Worm (Caenorhabditis elegans) whole organism, dauer: Measurements from ENCODE around the gene Y46E12A.2.

Experiments used
- unc-62 ChIP-seq: sonication (generic microtip); optimal IDR thresholded peaks from 2 replicates; lab custom pipeline; 2017; ENCODE audit warnings: missing biosample characterization, missing genetic modification reagents, missing genetic modification characterization

Y46E12A.2 gene

DNA sequence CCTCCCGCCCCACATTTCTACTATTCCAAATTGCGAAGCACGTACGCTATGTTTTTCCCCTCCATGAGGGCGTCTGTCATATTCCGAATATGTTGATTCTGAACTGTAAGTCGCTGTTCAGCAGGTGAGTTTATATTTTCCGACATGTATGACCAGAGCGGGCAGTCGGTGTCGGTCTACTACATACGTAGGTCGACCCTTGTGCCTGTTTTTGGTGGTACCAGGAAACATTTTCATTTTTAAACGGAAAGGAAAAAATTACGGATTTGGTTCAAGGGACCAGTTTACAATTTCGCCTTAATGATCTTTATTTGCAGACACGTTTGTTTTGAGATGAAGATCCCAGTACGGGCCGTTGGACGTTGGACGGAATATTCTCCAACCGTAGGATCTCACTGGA, at the start of gene Y46E12A.2:
Gene Y46E12A.2, plus strand, starts transcription at position 301 of the 400 bp plus-strand sequence.
- no peak for TF ChIP-seq unc-62

- no peak for TF ChIP-seq unc-62
Measured at ce11 chrIII:1713991-1714611, 44.6 kb upstream of the Y46E12A.2 start.

- no peak for TF ChIP-seq unc-62
Measured at ce11 chrIII:1717772-1718171, 41.0 kb upstream of the Y46E12A.2 start.

DNA sequence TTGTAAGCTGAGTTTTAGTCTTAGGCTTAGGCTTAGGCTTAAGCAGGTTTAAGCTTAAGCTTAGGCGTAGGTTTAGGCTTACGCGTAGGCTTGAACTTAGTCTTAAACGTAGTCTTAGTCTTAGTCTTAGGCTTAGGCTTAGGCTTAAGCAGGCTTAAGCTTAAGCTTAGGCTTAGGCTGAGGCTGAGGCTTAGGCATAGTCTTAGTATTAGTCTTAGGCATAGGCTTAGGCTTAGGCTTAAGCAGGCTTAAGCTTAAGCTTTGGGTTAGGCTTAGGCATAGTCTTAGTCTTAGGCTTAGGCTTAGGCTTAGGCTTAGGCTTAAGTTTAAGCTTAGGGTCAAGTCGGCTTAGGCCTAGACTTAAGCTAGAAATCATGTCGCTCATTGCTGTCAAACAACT, 39.9 kb upstream of the Y46E12A.2 start:
- no peak for TF ChIP-seq unc-62

DNA sequence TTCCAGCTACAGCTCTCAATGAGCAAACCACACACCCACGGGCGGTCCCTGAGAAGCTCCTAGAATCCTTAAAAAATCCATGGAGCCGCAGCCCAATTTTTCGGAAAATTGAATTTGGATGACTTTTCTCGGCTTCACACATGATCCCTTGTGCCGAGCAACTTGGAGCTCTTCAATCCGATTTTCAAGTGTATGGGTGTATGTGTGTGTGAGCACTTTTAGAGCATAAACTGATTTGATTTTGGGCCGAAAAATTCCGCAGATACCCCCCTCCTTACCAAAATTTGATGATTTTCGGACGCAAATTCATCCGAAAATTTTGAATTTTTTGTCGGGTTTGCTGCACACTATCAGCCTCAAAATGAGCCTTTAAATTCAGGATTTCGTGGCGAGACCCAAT, 26.9 kb upstream of the Y46E12A.2 start:
- TF ChIP-seq unc-62 = no peak

ce11 chrIII:1733001-1733400, 25.7 kb upstream of the Y46E12A.2 start, which contains the start of gene ser-4:
Gene ser-4 (minus strand): TSS chrIII:1733101.
- TF ChIP-seq unc-62 = no peak

ce11 chrIII:1733412-1733811, 25.3 kb upstream of the Y46E12A.2 start:
- no peak for TF ChIP-seq unc-62

DNA sequence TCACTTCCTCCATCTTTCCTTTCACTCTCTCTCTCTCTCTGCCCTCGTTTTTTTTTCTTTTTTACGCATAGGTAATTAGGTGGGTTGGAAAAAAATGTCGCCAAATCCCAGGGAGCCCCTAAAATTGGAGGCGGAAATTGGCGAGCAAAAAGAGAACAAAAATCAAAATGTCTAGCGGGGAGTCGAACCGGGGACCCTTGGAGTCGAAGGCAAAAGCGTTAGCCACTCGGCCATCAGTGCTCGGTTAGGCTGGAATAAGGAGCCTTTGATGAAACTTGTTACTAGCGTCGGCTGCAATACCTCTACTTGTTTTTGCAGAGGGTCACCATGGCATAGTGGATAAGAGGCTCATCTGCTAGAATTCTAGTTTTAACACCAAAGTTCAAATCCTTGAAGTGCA, 15.7 kb upstream of the Y46E12A.2 start:
- TF ChIP-seq unc-62 = no peak

ce11 chrIII:1743488-1744020, 15.2 kb upstream of the Y46E12A.2 start:
- no peak for TF ChIP-seq unc-62

- TF ChIP-seq unc-62 = no peak
Measured at ce11 chrIII:1744486-1744885, 14.2 kb upstream of the Y46E12A.2 start.

ce11 chrIII:1745450-1746127, 13.1 kb upstream of the Y46E12A.2 start:
- no peak for TF ChIP-seq unc-62

DNA sequence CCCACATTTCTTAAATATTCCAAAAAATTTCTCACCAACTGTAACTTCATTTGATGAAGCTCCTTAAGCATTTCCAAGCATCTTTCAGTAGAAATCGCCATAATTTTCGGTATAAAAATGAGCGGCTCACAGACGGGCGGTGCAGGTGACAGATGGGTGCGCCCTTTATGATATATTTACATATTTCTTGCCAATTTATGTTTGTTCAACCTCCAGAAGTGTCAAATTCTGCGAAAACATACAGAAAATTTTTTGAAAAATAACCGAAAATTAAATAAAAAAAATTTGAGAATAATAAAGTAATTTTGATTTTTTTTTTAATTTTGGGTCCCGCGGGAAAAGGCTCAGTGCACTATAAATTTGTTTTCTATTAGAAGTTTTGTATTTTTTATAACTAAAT, 3.9 kb upstream of the Y46E12A.2 start, which contains the start of gene Y46E12A.3:
Gene Y46E12A.3, minus strand, starts transcription at position 101 of the 400 bp plus-strand sequence.
- no peak for TF ChIP-seq unc-62

DNA sequence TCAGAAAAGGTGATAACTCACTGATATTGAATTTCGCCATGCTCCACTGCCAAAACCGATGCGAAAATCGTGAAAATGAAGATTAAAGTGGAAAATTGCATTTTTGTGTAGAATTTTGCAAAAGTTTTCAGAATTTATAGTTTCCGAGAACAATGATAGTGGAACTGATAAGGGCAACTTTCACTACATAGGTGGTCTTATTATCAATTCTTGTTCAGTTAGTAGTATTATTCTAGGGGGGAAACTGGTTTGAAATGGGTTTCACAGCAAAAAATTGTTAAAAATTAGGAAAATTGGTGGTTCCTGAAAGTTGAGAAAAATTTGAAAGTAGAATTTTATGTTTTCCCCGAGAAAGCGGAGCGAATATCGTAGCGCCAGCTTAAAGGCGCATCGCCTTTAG, 581 bp upstream of the Y46E12A.2 start, which contains the start of gene Y46E12A.5:
Gene Y46E12A.5, minus strand, starts transcription at position 101 of the 400 bp plus-strand sequence.
- TF ChIP-seq unc-62 = no peak

- no peak for TF ChIP-seq unc-62
Measured at ce11 chrIII:1763222-1763621, 4.5 kb downstream of the Y46E12A.2 start, which contains the start of gene cnc-6. Gene cnc-6 (plus strand): TSS chrIII:1763522.

DNA sequence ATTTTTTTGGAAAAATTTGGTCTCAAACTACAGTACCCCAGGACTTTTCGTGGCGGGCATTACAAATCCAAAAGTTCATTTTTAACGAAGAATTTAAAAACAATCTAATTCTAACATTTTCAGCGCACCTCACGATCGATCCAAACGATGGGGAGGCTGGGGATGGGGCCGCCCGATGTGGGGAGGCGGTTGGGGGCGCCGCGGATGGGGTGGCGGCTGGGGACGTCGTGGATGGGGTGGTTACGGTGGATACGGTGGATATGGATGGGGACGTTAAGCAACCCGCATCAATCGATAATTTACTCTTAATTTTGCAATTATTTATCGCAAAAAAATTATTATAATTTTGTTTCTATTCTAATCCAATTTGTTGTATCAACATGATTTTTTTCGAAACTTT, 5.7 kb downstream of the Y46E12A.2 start:
- no peak for TF ChIP-seq unc-62

DNA sequence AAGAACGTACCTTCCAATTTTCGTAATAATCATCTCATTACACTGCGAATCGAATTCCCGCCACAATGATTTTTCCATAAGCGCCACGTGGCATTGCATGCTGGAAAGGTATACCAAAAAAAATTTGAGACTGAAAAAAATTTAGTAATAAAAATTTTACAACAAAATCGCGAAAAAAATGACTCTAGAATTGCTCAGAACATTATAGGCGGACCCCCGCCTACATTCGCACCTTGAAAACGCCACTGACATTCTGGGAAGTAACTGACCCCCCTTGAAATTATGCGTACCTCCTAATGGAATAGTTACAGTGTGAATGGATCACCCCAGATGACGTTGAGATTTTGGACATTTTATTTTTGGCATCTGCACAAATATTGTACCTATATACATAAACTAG, 11.3 kb downstream of the Y46E12A.2 start, which contains the start of gene tbx-43:
Gene tbx-43, minus strand, starts transcription at position 101 of the 400 bp plus-strand sequence.
- TF ChIP-seq unc-62 = no peak

ce11 chrIII:1777468-1777867, 18.7 kb downstream of the Y46E12A.2 start, which contains the start of gene Y39A3CL.3:
Gene Y39A3CL.3 (plus strand): TSS chrIII:1777802.
- no peak for TF ChIP-seq unc-62

- no peak for TF ChIP-seq unc-62
Measured at ce11 chrIII:1777969-1778368, 19.2 kb downstream of the Y46E12A.2 start, which contains the start of gene Y39A3CL.4. Gene Y39A3CL.4 (minus strand): TSS chrIII:1778069.
